Fruit fly (Drosophila melanogaster): ENCODE results near the gene RhoGAP93B.

DNA sequence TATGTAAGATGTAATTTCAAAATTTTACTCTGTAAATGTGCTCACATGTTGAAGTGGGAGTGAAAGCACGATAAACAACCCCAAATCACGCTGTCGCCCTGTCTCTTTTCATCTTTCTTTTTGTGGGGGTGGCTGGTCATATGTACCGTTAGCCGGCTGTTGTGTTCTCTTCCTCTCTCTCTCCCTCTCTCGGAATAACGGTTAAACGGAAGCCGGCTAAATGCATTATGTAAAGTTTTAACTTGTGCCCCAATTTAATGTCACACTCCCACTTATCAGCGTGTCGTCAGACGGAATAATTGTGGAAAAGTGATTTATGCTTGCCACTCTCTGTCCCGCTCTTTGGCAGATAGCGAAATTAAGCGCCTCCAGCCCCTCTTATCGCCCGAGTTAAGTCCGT lies 43.7 kb upstream of the RhoGAP93B start:
- no peak for TF ChIP-seq CG1621 (tag; optimal IDR thresholded peaks at IDR 0.05)
- no peak for TF ChIP-seq esn (GFP tag; optimal IDR thresholded peaks at IDR 0.05)
- no peak for TF ChIP-seq Gug (GFP tag; IDR thresholded peaks at IDR 0.05)
- TF ChIP-seq CG6808 (GFP tag; optimal IDR thresholded peaks at IDR 0.05) = no peak
- TF ChIP-seq CG3032 (tag; optimal IDR thresholded peaks at IDR 0.05) = no peak
